Fruit fly (Drosophila melanogaster) whole organism, embryonic: Measurements from ENCODE around the gene Elp6.
A peak's percentile ranks its signal among the peaks of the same experiment; 100 is the strongest.

Experiments
- Abd-B ChIP-seq: fragments of 200-800 bp; sonication (Bioruptor generic); optimal IDR thresholded peaks from 2 replicates; lab custom pipeline; 2018; ENCODE audit warnings: missing biosample characterization, mild to moderate bottlenecking, missing genetic modification characterization, moderate library complexity
- CG10147 ChIP-seq: fragments of 200-800 bp; sonication (Bioruptor generic); optimal IDR thresholded peaks from 2 replicates; lab custom pipeline; 2019; ENCODE audit warnings: missing biosample characterization, mild to moderate bottlenecking, missing genetic modification characterization, moderate library complexity
- CG10209 ChIP-seq: fragments of 200-800 bp; sonication (Bioruptor generic); optimal IDR thresholded peaks from 3 replicates; lab custom pipeline; 2017; ENCODE audit warnings: missing biosample characterization, mild to moderate bottlenecking, missing genetic modification characterization, missing genetic modification reagents
- CG10366 ChIP-seq: fragments of 200-800 bp; sonication (Bioruptor generic); IDR thresholded peaks from 2 replicates; pipeline ENCODE4 v1.3.6; 2022; ENCODE audit warnings: missing biosample characterization, missing genetic modification characterization
- CG11456 ChIP-seq: fragments of 200-800 bp; sonication (Bioruptor generic); IDR thresholded peaks from 3 replicates; pipeline ENCODE4 v1.3.6; 2022; ENCODE audit warnings: missing biosample characterization, missing genetic modification characterization
- CG11723 ChIP-seq: fragments of 200-800 bp; sonication (Bioruptor generic); optimal IDR thresholded peaks from 2 replicates; lab custom pipeline; 2017; ENCODE audit warnings: missing biosample characterization, mild to moderate bottlenecking, missing genetic modification characterization
- CG13775 ChIP-seq: fragments of 200-800 bp; sonication (Bioruptor generic); optimal IDR thresholded peaks from 3 replicates; lab custom pipeline; 2017; ENCODE audit warnings: missing biosample characterization, mild to moderate bottlenecking, missing genetic modification characterization
- CG14441 ChIP-seq: fragments of 200-800 bp; sonication (Bioruptor generic); IDR thresholded peaks from 2 replicates; pipeline ENCODE4 v1.3.6; 2022; ENCODE audit warnings: missing biosample characterization, missing genetic modification characterization
- CG14710 ChIP-seq: fragments of 200-800 bp; sonication (Bioruptor generic); optimal IDR thresholded peaks from 3 replicates; lab custom pipeline; 2019; ENCODE audit warnings: missing biosample characterization, mild to moderate bottlenecking, missing genetic modification characterization, moderate library complexity
- CG15269 ChIP-seq: fragments of 200-800 bp; sonication (Bioruptor generic); optimal IDR thresholded peaks from 2 replicates; lab custom pipeline; 2018; ENCODE audit warnings: missing biosample characterization, mild to moderate bottlenecking, missing genetic modification characterization, moderate library complexity
- CG2120 ChIP-seq: fragments of 200-800 bp; sonication (Bioruptor generic); optimal IDR thresholded peaks from 3 replicates; lab custom pipeline; 2016; ENCODE audit warnings: missing biosample characterization, missing genetic modification characterization
- CG2712 ChIP-seq: fragments of 200-800 bp; optimal IDR thresholded peaks from 3 replicates; lab custom pipeline; 2019; ENCODE audit warnings: missing biosample characterization, mild to moderate bottlenecking, missing genetic modification characterization, moderate library complexity
- CG30020 ChIP-seq: fragments of 200-800 bp; optimal IDR thresholded peaks from 2 replicates; lab custom pipeline; 2019; ENCODE audit warnings: missing biosample characterization, mild to moderate bottlenecking, missing genetic modification characterization, moderate library complexity
- CG31441 ChIP-seq: fragments of 200-800 bp; sonication (Bioruptor generic); IDR thresholded peaks from 2 replicates; pipeline ENCODE4 v1.3.6; 2022; ENCODE audit warnings: missing biosample characterization, missing genetic modification characterization
- CG34422 ChIP-seq: fragments of 200-800 bp; sonication (Bioruptor generic); IDR thresholded peaks from 3 replicates; pipeline ENCODE4 v1.3.6; 2022; ENCODE audit warnings: missing biosample characterization, missing genetic modification characterization
- CG3995 ChIP-seq: fragments of 200-800 bp; sonication (Bioruptor generic); optimal IDR thresholded peaks from 3 replicates; lab custom pipeline; 2016; ENCODE audit warnings: missing biosample characterization, missing genetic modification characterization
- CG4404 ChIP-seq: fragments of 200-800 bp; sonication (Bioruptor generic); IDR thresholded peaks from 2 replicates; pipeline ENCODE4 v1.3.6; 2022; ENCODE audit warnings: missing biosample characterization, missing genetic modification characterization
- CG6272 ChIP-seq: fragments of 200-800 bp; sonication (Bioruptor generic); IDR thresholded peaks from 2 replicates; pipeline ENCODE4 v1.3.6; 2022; ENCODE audit warnings: missing biosample characterization, missing genetic modification characterization
- CG7556 ChIP-seq: fragments of 200-800 bp; sonication (Bioruptor generic); optimal IDR thresholded peaks from 2 replicates; lab custom pipeline; 2017; ENCODE audit warnings: missing biosample characterization, mild to moderate bottlenecking, missing genetic modification characterization
- CG7786 ChIP-seq: fragments of 200-800 bp; sonication (Bioruptor generic); optimal IDR thresholded peaks from 2 replicates; lab custom pipeline; 2016; ENCODE audit warnings: missing biosample characterization, missing genetic modification characterization
- CG8290 ChIP-seq, 3 experiments: fragments of 200-800 bp; sonication (Bioruptor generic); optimal IDR thresholded peaks; 2 replicates each; lab custom pipeline; 2016 to 2019; ENCODE audit warnings: missing biosample characterization in 3 of 3, missing genetic modification characterization in 3 of 3, mild to moderate bottlenecking in 2 of 3, moderate library complexity in 1 of 3
- CG9876 ChIP-seq: fragments of 200-800 bp; sonication (Bioruptor generic); optimal IDR thresholded peaks from 2 replicates; lab custom pipeline; 2016; ENCODE audit warnings: missing biosample characterization, missing genetic modification characterization
- D19A ChIP-seq: fragments of 200-800 bp; optimal IDR thresholded peaks from 3 replicates; lab custom pipeline; 2019; ENCODE audit warnings: missing biosample characterization, mild to moderate bottlenecking, missing genetic modification characterization, moderate library complexity
- ERR ChIP-seq: fragments of 200-800 bp; sonication (Bioruptor generic); optimal IDR thresholded peaks from 2 replicates; lab custom pipeline; 2016; ENCODE audit warnings: missing biosample characterization, missing genetic modification characterization
- GATAe ChIP-seq: fragments of 200-800 bp; sonication (Bioruptor generic); conservative IDR thresholded peaks from 2 replicates; pipeline ENCODE4 v1.3.6; 2022; ENCODE audit warnings: missing biosample characterization, missing genetic modification characterization
- HLH4C ChIP-seq: fragments of 200-800 bp; sonication (Bioruptor generic); IDR thresholded peaks from 3 replicates; pipeline ENCODE4 v1.3.6; 2022; ENCODE audit warnings: missing biosample characterization, missing genetic modification characterization; ENCODE audit not compliant: partially characterized antibody
- Hmr ChIP-seq: fragments of 200-800 bp; sonication (Bioruptor generic); optimal IDR thresholded peaks from 3 replicates; lab custom pipeline; 2017; ENCODE audit warnings: mild to moderate bottlenecking, missing biosample characterization, missing genetic modification reagents, missing genetic modification characterization
- Lhr ChIP-seq: fragments of 200-800 bp; sonication (Bioruptor generic); optimal IDR thresholded peaks from 3 replicates; lab custom pipeline; 2017; ENCODE audit warnings: mild to moderate bottlenecking, missing biosample characterization, missing genetic modification reagents, missing genetic modification characterization
- Lim3 ChIP-seq: fragments of 200-800 bp; sonication (Bioruptor generic); IDR thresholded peaks from 2 replicates; pipeline ENCODE4 v1.3.6; 2022; ENCODE audit warnings: missing biosample characterization, missing genetic modification characterization
- Nf-YC ChIP-seq: fragments of 200-800 bp; optimal IDR thresholded peaks from 3 replicates; lab custom pipeline; 2019; ENCODE audit warnings: missing biosample characterization, mild to moderate bottlenecking, missing genetic modification characterization, moderate library complexity
- Optix ChIP-seq: fragments of 200-800 bp; sonication (Bioruptor generic); IDR thresholded peaks from 3 replicates; pipeline ENCODE4 v1.3.6; 2022; ENCODE audit warnings: missing biosample characterization, missing genetic modification characterization
- Poxn ChIP-seq: fragments of 200-800 bp; sonication (Bioruptor generic); IDR thresholded peaks from 2 replicates; pipeline ENCODE4 v1.3.6; 2022; ENCODE audit warnings: missing biosample characterization, missing genetic modification characterization
- Six4 ChIP-seq: fragments of 200-800 bp; sonication (Bioruptor generic); optimal IDR thresholded peaks from 2 replicates; lab custom pipeline; 2016; ENCODE audit warnings: missing biosample characterization, missing genetic modification characterization
- ap ChIP-seq: fragments of 200-800 bp; sonication (Bioruptor generic); IDR thresholded peaks from 2 replicates; pipeline ENCODE4 v1.3.6; 2022; ENCODE audit warnings: missing biosample characterization, missing genetic modification characterization
- bigmax ChIP-seq: fragments of 200-800 bp; sonication (Bioruptor generic); optimal IDR thresholded peaks from 2 replicates; lab custom pipeline; 2018; ENCODE audit warnings: missing biosample characterization, mild to moderate bottlenecking, missing genetic modification characterization
- croc ChIP-seq: fragments of 200-800 bp; sonication (Bioruptor generic); conservative IDR thresholded peaks from 3 replicates; pipeline ENCODE4 v1.3.6; 2022; ENCODE audit warnings: missing biosample characterization, missing genetic modification characterization
- crol ChIP-seq: fragments of 200-800 bp; sonication (Bioruptor generic); IDR thresholded peaks from 2 replicates; pipeline ENCODE4 v1.3.6; 2022; ENCODE audit warnings: missing biosample characterization, missing genetic modification characterization
- dpn ChIP-seq, 2 experiments: fragments of 200-800 bp; sonication (Bioruptor generic); optimal IDR thresholded peaks; 3 replicates each; lab custom pipeline; 2016; ENCODE audit warnings: missing biosample characterization in 2 of 2, missing genetic modification characterization in 2 of 2
- emc ChIP-seq: fragments of 200-800 bp; sonication (Bioruptor generic); optimal IDR thresholded peaks from 2 replicates; lab custom pipeline; 2016; ENCODE audit warnings: missing biosample characterization, missing genetic modification characterization
- fu2 ChIP-seq: fragments of 200-800 bp; sonication (Bioruptor generic); optimal IDR thresholded peaks from 2 replicates; lab custom pipeline; 2016; ENCODE audit warnings: missing biosample characterization, missing genetic modification characterization
- gt ChIP-seq: fragments of 200-800 bp; sonication (Bioruptor generic); IDR thresholded peaks from 2 replicates; pipeline ENCODE4 v1.3.6; 2022; ENCODE audit warnings: missing biosample characterization, missing genetic modification characterization
- ham ChIP-seq: fragments of 200-800 bp; sonication (Bioruptor generic); IDR thresholded peaks from 2 replicates; pipeline ENCODE4 v1.3.6; 2022; ENCODE audit warnings: missing biosample characterization, missing genetic modification characterization
- hbn ChIP-seq: fragments of 200-800 bp; sonication (Bioruptor generic); IDR thresholded peaks from 2 replicates; pipeline ENCODE4 v1.3.6; 2022; ENCODE audit warnings: missing biosample characterization, missing genetic modification characterization; ENCODE audit not compliant: partially characterized antibody
- lmd ChIP-seq: fragments of 200-800 bp; sonication (Bioruptor generic); IDR thresholded peaks from 2 replicates; pipeline ENCODE4 v1.3.6; 2022; ENCODE audit warnings: missing biosample characterization, missing genetic modification characterization
- nmo ChIP-seq: fragments of 200-800 bp; sonication (Bioruptor generic); optimal IDR thresholded peaks from 2 replicates; lab custom pipeline; 2018; ENCODE audit warnings: missing biosample characterization, mild to moderate bottlenecking, missing genetic modification characterization, moderate library complexity
- pho ChIP-seq: fragments of 200-800 bp; sonication (Bioruptor generic); optimal IDR thresholded peaks from 2 replicates; lab custom pipeline; 2016; ENCODE audit warnings: missing biosample characterization, missing genetic modification characterization
- pum ChIP-seq: fragments of 200-800 bp; sonication (Bioruptor generic); optimal IDR thresholded peaks from 2 replicates; lab custom pipeline; 2016; ENCODE audit warnings: missing biosample characterization, missing genetic modification characterization
- sens ChIP-seq: fragments of 200-800 bp; sonication (Bioruptor generic); peaks from one replicate; lab custom pipeline; 2016; ENCODE audit warnings: missing biosample characterization, missing genetic modification characterization
- trem ChIP-seq: fragments of 200-800 bp; optimal IDR thresholded peaks from 3 replicates; lab custom pipeline; 2019; ENCODE audit warnings: missing biosample characterization, mild to moderate bottlenecking, missing genetic modification characterization, moderate library complexity

Gene Elp6

dm6 chr3R:13400902-13401721 is 34.4 kb upstream of the Elp6 start (continued):
- TF ChIP-seq sens (GFP tag; lab: Kevin White, UChicago): peak; percentile 99
- TF ChIP-seq Six4 (GFP tag; lab: Kevin White, UChicago): peak; percentile 85
- peak; percentile 94 for TF ChIP-seq CG10209 (GFP tag; lab: Kevin White, UChicago)
- peak; percentile 84 for TF ChIP-seq D19A
- peak; percentile 92 for TF ChIP-seq Abd-B
- peak; percentile 89 for TF ChIP-seq pum (GFP tag; lab: Kevin White, UChicago)
- TF ChIP-seq CG10366 (GFP tag; lab: Robert Waterston, UW): peak; percentile 78
- TF ChIP-seq CG13775: peak; percentile 90
- TF ChIP-seq crol: no peak
- peak; percentile 92 for TF ChIP-seq CG14710 (tag; lab: Kevin White, UChicago)
- peak; percentile 90 to 92 for TF ChIP-seq dpn (GFP tag; optimal IDR thresholded peaks at IDR 0.05; lab: Kevin White, UChicago)
- peak; percentile 68 for TF ChIP-seq ap
- TF ChIP-seq CG3995: peak; percentile 28
- peak; percentile 71; the same call in 1 of the 3 replicates for TF ChIP-seq CG11456
- TF ChIP-seq CG10147 (GFP tag; lab: Kevin White, UChicago): peak; percentile 80
- peak; percentile 74 for TF ChIP-seq Nf-YC (tag; lab: Kevin White, UChicago)
- peak; percentile 85 for TF ChIP-seq pho (GFP tag; lab: Kevin White, UChicago)
- peak; percentile 94 for TF ChIP-seq CG7556 (GFP tag; lab: Kevin White, UChicago)
- TF ChIP-seq gt: 0 out of 2 replicates have a peak, but pooled peaks have one; percentile 31
- TF ChIP-seq CG4404 (GFP tag; lab: Robert Waterston, UW): peak; percentile 80
- peak; percentile 94 for TF ChIP-seq nmo
- peak; percentile 88 for TF ChIP-seq trem (tag; lab: Kevin White, UChicago)
- peak; percentile 95 for TF ChIP-seq CG2712 (tag; lab: Kevin White, UChicago)
- TF ChIP-seq CG11723 (GFP tag; lab: Kevin White, UChicago): peak; percentile 85
- TF ChIP-seq CG15269 (tag; lab: Kevin White, UChicago): peak; percentile 90
- peak; percentile 90 for TF ChIP-seq lmd
- TF ChIP-seq CG14441 (GFP tag; lab: Robert Waterston, UW): peak; percentile 84
- TF ChIP-seq CG8290 (GFP tag; optimal IDR thresholded peaks at IDR 0.05; lab: Kevin White, UChicago): peak; percentile 88
- peak; percentile 58 to 77 for TF ChIP-seq CG8290 (tag; optimal IDR thresholded peaks at IDR 0.05; lab: Kevin White, UChicago)
- TF ChIP-seq hbn: no peak
- peak; percentile 53 for TF ChIP-seq CG6272 (GFP tag; lab: Robert Waterston, UW)
- peak; percentile 31 for TF ChIP-seq emc (GFP tag; lab: Kevin White, UChicago)
- TF ChIP-seq ERR (GFP tag; lab: Kevin White, UChicago): peak; percentile 52
- peak; percentile 78 for TF ChIP-seq Lhr (GFP tag; lab: Kevin White, UChicago)
- peak; percentile 92 for TF ChIP-seq CG2120 (GFP tag; lab: Kevin White, UChicago)
- TF ChIP-seq CG9876 (GFP tag; lab: Kevin White, UChicago): peak; percentile 68
- TF ChIP-seq bigmax: no peak
- peak; percentile 69 for TF ChIP-seq CG30020 (tag; lab: Kevin White, UChicago)
- TF ChIP-seq Poxn: peak; percentile 39; the same call in 1 of the 2 replicates
- TF ChIP-seq CG7786 (GFP tag; lab: Kevin White, UChicago): peak; percentile 91
- 0 out of 2 replicates have a peak, but pooled peaks have one; percentile 32 for TF ChIP-seq ham (GFP tag; lab: Robert Waterston, UW)
- no peak; the same call in 1 of the 2 replicates for TF ChIP-seq GATAe (GFP tag; lab: Robert Waterston, UW)
- TF ChIP-seq HLH4C (GFP tag; lab: Robert Waterston, UW): no peak
- peak; percentile 90 for TF ChIP-seq CG31441 (GFP tag; lab: Robert Waterston, UW)
- TF ChIP-seq Lim3: 0 out of 2 replicates have a peak, but pooled peaks have one; percentile 24
- TF ChIP-seq croc (GFP tag; lab: Robert Waterston, UW): peak; percentile 81
- TF ChIP-seq Optix (GFP tag; lab: Robert Waterston, UW): no peak
- TF ChIP-seq fu2 (GFP tag; lab: Kevin White, UChicago): peak; percentile 85
- TF ChIP-seq Hmr (GFP tag; lab: Kevin White, UChicago): peak; percentile 87
- TF ChIP-seq CG34422 (GFP tag; lab: Robert Waterston, UW): peak; percentile 85
